Fruit fly (Drosophila melanogaster) whole organism, embryonic: ENCODE results near the gene mRpL13.

Experiments used
- Atf3 ChIP-seq: fragments of 200-800 bp; sonication (Bioruptor generic); optimal IDR thresholded peaks from 3 replicates; lab custom pipeline; 2016; ENCODE audit warnings: missing biosample characterization, missing genetic modification characterization
- BtbVII ChIP-seq: fragments of 200-800 bp; sonication (Bioruptor generic); optimal IDR thresholded peaks from 3 replicates; lab custom pipeline; 2017; ENCODE audit warnings: missing biosample characterization, mild to moderate bottlenecking, missing genetic modification characterization
- CG13287 ChIP-seq: fragments of 200-800 bp; sonication (Bioruptor generic); IDR thresholded peaks from 2 replicates; pipeline ENCODE4 v1.3.6; 2022; ENCODE audit warnings: missing biosample characterization, missing genetic modification characterization; ENCODE audit not compliant: partially characterized antibody
- CG13624 ChIP-seq: fragments of 200-800 bp; sonication (Bioruptor generic); optimal IDR thresholded peaks from 2 replicates; lab custom pipeline; 2016; ENCODE audit warnings: missing biosample characterization, missing genetic modification characterization
- CG14667 ChIP-seq: fragments of 200-800 bp; sonication (Bioruptor generic); IDR thresholded peaks from 2 replicates; pipeline ENCODE4 v1.3.6; 2022; ENCODE audit warnings: missing biosample characterization, missing genetic modification characterization
- CG14710 ChIP-seq: fragments of 200-800 bp; sonication (Bioruptor generic); optimal IDR thresholded peaks from 3 replicates; lab custom pipeline; 2019; ENCODE audit warnings: missing biosample characterization, mild to moderate bottlenecking, missing genetic modification characterization, moderate library complexity
- CG15479 ChIP-seq: fragments of 200-800 bp; sonication (Bioruptor generic); optimal IDR thresholded peaks from 3 replicates; lab custom pipeline; 2019; ENCODE audit warnings: missing biosample characterization, mild to moderate bottlenecking, missing genetic modification characterization, moderate library complexity
- CG16863 ChIP-seq: fragments of 200-800 bp; sonication (Bioruptor generic); optimal IDR thresholded peaks from 3 replicates; lab custom pipeline; 2016; ENCODE audit warnings: missing biosample characterization, missing genetic modification characterization
- CG17361 ChIP-seq: fragments of 200-800 bp; sonication (Bioruptor generic); IDR thresholded peaks from 3 replicates; pipeline ENCODE4 v1.3.6; 2022; ENCODE audit warnings: missing biosample characterization, missing genetic modification characterization
- CG2875 ChIP-seq: fragments of 200-800 bp; sonication (Bioruptor generic); optimal IDR thresholded peaks from 2 replicates; lab custom pipeline; 2017; ENCODE audit warnings: missing biosample characterization, mild to moderate bottlenecking, missing genetic modification characterization, missing genetic modification reagents
- CG30020 ChIP-seq: fragments of 200-800 bp; optimal IDR thresholded peaks from 2 replicates; lab custom pipeline; 2019; ENCODE audit warnings: missing biosample characterization, mild to moderate bottlenecking, missing genetic modification characterization, moderate library complexity
- CG31388 ChIP-seq: fragments of 200-800 bp; sonication (Bioruptor generic); optimal IDR thresholded peaks from 2 replicates; lab custom pipeline; 2016; ENCODE audit warnings: missing biosample characterization, missing genetic modification characterization
- CG31441 ChIP-seq: fragments of 200-800 bp; sonication (Bioruptor generic); IDR thresholded peaks from 2 replicates; pipeline ENCODE4 v1.3.6; 2022; ENCODE audit warnings: missing biosample characterization, missing genetic modification characterization
- CG4360 ChIP-seq: fragments of 200-800 bp; sonication (Bioruptor generic); IDR thresholded peaks from 2 replicates; pipeline ENCODE4 v1.3.6; 2022; ENCODE audit warnings: missing biosample characterization, missing genetic modification characterization
- CG4854 ChIP-seq: fragments of 200-800 bp; sonication (Bioruptor generic); optimal IDR thresholded peaks from 2 replicates; lab custom pipeline; 2016; ENCODE audit warnings: missing biosample characterization, missing genetic modification characterization, inconsistent platforms
- CG6272 ChIP-seq: fragments of 200-800 bp; sonication (Bioruptor generic); IDR thresholded peaks from 2 replicates; pipeline ENCODE4 v1.3.6; 2022; ENCODE audit warnings: missing biosample characterization, missing genetic modification characterization
- CG6854 ChIP-seq: fragments of 200-800 bp; sonication (Bioruptor generic); optimal IDR thresholded peaks from 3 replicates; lab custom pipeline; 2017; ENCODE audit warnings: missing biosample characterization, mild to moderate bottlenecking, missing genetic modification characterization
- CG7745 ChIP-seq: fragments of 200-800 bp; sonication (Bioruptor generic); optimal IDR thresholded peaks from 2 replicates; lab custom pipeline; 2018; ENCODE audit warnings: missing biosample characterization, mild to moderate bottlenecking, missing genetic modification characterization, moderate library complexity
- CG7839 ChIP-seq: fragments of 200-800 bp; sonication (Bioruptor generic); optimal IDR thresholded peaks from 3 replicates; lab custom pipeline; 2018; ENCODE audit warnings: missing biosample characterization, mild to moderate bottlenecking, missing genetic modification characterization, moderate library complexity
- CG8478 ChIP-seq: fragments of >200 bp; optimal IDR thresholded peaks from 2 replicates; lab custom pipeline; 2018
- Dbx ChIP-seq: fragments of 200-800 bp; sonication (Bioruptor generic); IDR thresholded peaks from 3 replicates; pipeline ENCODE4 v1.3.6; 2022; ENCODE audit warnings: missing biosample characterization, missing genetic modification characterization
- Dip2 ChIP-seq: fragments of 200-800 bp; sonication (Bioruptor generic); IDR thresholded peaks from 2 replicates; pipeline ENCODE4 v1.3.6; 2022; ENCODE audit warnings: missing biosample characterization, missing genetic modification characterization
- Dip3 ChIP-seq: fragments of 200-800 bp; sonication (Bioruptor generic); optimal IDR thresholded peaks from 3 replicates; lab custom pipeline; 2016; ENCODE audit warnings: missing biosample characterization, missing genetic modification characterization
- Elba2 ChIP-seq: fragments of 200-800 bp; sonication (Bioruptor generic); optimal IDR thresholded peaks from 3 replicates; lab custom pipeline; 2016; ENCODE audit warnings: missing biosample characterization, missing genetic modification characterization
- HmgD ChIP-seq: fragments of 200-800 bp; sonication (Bioruptor generic); optimal IDR thresholded peaks from 3 replicates; lab custom pipeline; 2016; ENCODE audit warnings: missing biosample characterization, missing genetic modification characterization
- Hr78 ChIP-seq, 2 experiments: fragments of 200-800 bp in 1 of 2; fragments of >200 bp in 1 of 2; sonication (Bioruptor generic) in 1 of 2; optimal IDR thresholded peaks; 2 replicates each; lab custom pipeline; 2017 to 2019; ENCODE audit warnings: missing biosample characterization in 2 of 2, missing genetic modification characterization in 2 of 2, mild to moderate bottlenecking in 1 of 2, moderate library complexity in 1 of 2
- Ptx1 ChIP-seq: fragments of 200-800 bp; sonication (Bioruptor generic); IDR thresholded peaks from 2 replicates; pipeline ENCODE4 v1.3.6; 2022; ENCODE audit warnings: missing biosample characterization, missing genetic modification characterization
- ab ChIP-seq: fragments of 200-800 bp; sonication (Bioruptor generic); optimal IDR thresholded peaks from 2 replicates; lab custom pipeline; 2016; ENCODE audit warnings: missing biosample characterization, missing genetic modification characterization
- bowl ChIP-seq: fragments of 200-800 bp; sonication (Bioruptor generic); IDR thresholded peaks from 2 replicates; pipeline ENCODE4 v1.3.6; 2022; ENCODE audit warnings: missing biosample characterization, missing genetic modification characterization
- bsh ChIP-seq, 2 experiments: fragments of 200-800 bp; sonication (Bioruptor generic); optimal IDR thresholded peaks; 2 replicates each; lab custom pipeline; 2017 to 2018; ENCODE audit warnings: mild to moderate bottlenecking in 2 of 2, missing biosample characterization in 2 of 2, missing genetic modification characterization in 2 of 2, moderate library complexity in 1 of 2
- cas ChIP-seq: fragments of 200-800 bp; sonication (Bioruptor generic); IDR thresholded peaks from 2 replicates; pipeline ENCODE4 v1.3.6; 2022; ENCODE audit warnings: missing biosample characterization, missing genetic modification characterization
- chm ChIP-seq: fragments of 200-800 bp; sonication (Bioruptor generic); IDR thresholded peaks from 2 replicates; pipeline ENCODE4 v1.3.6; 2022; ENCODE audit warnings: missing biosample characterization, missing genetic modification characterization
- crp ChIP-seq, 2 experiments: fragments of 200-800 bp; sonication (Bioruptor generic); optimal IDR thresholded peaks; 2 replicates in 1 of 2; 3 replicates in 1 of 2; lab custom pipeline; 2017; ENCODE audit warnings: missing biosample characterization in 2 of 2, missing genetic modification characterization in 2 of 2, mild to moderate bottlenecking in 1 of 2, moderate library complexity in 1 of 2
- danr ChIP-seq: fragments of 200-800 bp; sonication (Bioruptor generic); IDR thresholded peaks from 2 replicates; pipeline ENCODE4 v1.3.6; 2022; ENCODE audit warnings: missing biosample characterization, missing genetic modification characterization
- exex ChIP-seq: fragments of 200-800 bp; sonication (Bioruptor generic); optimal IDR thresholded peaks from 4 replicates; lab custom pipeline; 2018; ENCODE audit warnings: missing biosample characterization, mild to moderate bottlenecking, missing genetic modification characterization, moderate library complexity
- fd64A ChIP-seq: fragments of 200-800 bp; sonication (Bioruptor generic); optimal IDR thresholded peaks from 3 replicates; lab custom pipeline; 2018; ENCODE audit warnings: missing biosample characterization, mild to moderate bottlenecking, missing genetic modification characterization
- ind ChIP-seq: fragments of 200-800 bp; sonication (Bioruptor generic); optimal IDR thresholded peaks from 3 replicates; lab custom pipeline; 2016; ENCODE audit warnings: missing biosample characterization, missing genetic modification characterization
- inv ChIP-seq: fragments of 200-800 bp; sonication (Bioruptor generic); IDR thresholded peaks from 2 replicates; pipeline ENCODE4 v1.3.6; 2022; ENCODE audit warnings: missing biosample characterization, missing genetic modification characterization; ENCODE audit not compliant: partially characterized antibody
- ken ChIP-seq: fragments of 200-800 bp; sonication (Bioruptor generic); IDR thresholded peaks from 3 replicates; pipeline ENCODE4 v1.3.6; 2022; ENCODE audit warnings: missing biosample characterization, missing genetic modification characterization
- lab ChIP-seq: fragments of 200-800 bp; sonication (Bioruptor generic); optimal IDR thresholded peaks from 3 replicates; lab custom pipeline; 2017; ENCODE audit warnings: missing biosample characterization, missing genetic modification characterization, mild to moderate bottlenecking, moderate library complexity, missing genetic modification reagents
- nau ChIP-seq: fragments of 200-800 bp; sonication (Bioruptor generic); optimal IDR thresholded peaks from 3 replicates; lab custom pipeline; 2017; ENCODE audit warnings: missing biosample characterization, mild to moderate bottlenecking, missing genetic modification characterization, missing genetic modification reagents
- odd ChIP-seq: fragments of 200-800 bp; sonication (Bioruptor generic); optimal IDR thresholded peaks from 2 replicates; lab custom pipeline; 2017; ENCODE audit warnings: missing biosample characterization, mild to moderate bottlenecking, missing genetic modification characterization
- pfk ChIP-seq: fragments of 200-800 bp; sonication (Bioruptor generic); optimal IDR thresholded peaks from 2 replicates; lab custom pipeline; 2018; ENCODE audit warnings: missing biosample characterization, mild to moderate bottlenecking, missing genetic modification characterization, moderate library complexity
- pros ChIP-seq: fragments of 200-800 bp; sonication (Bioruptor generic); optimal IDR thresholded peaks from 3 replicates; lab custom pipeline; 2019; ENCODE audit warnings: missing biosample characterization, mild to moderate bottlenecking, missing genetic modification characterization, moderate library complexity
- repo ChIP-seq: fragments of 200-800 bp; sonication (Bioruptor generic); optimal IDR thresholded peaks from 2 replicates; lab custom pipeline; 2016; ENCODE audit warnings: missing biosample characterization, missing genetic modification characterization
- rib ChIP-seq: fragments of 200-800 bp; sonication (Bioruptor generic); IDR thresholded peaks from 2 replicates; pipeline ENCODE4 v1.3.6; 2022; ENCODE audit warnings: missing biosample characterization, missing genetic modification characterization
- shn ChIP-seq: fragments of 200-800 bp; sonication (Bioruptor generic); optimal IDR thresholded peaks from 3 replicates; lab custom pipeline; 2016; ENCODE audit warnings: missing biosample characterization, missing genetic modification characterization
- twi ChIP-seq: fragments of 200-800 bp; optimal IDR thresholded peaks from 2 replicates; lab custom pipeline; 2019; ENCODE audit warnings: missing biosample characterization, mild to moderate bottlenecking, missing genetic modification characterization, moderate library complexity
- tx ChIP-seq: fragments of 200-800 bp; sonication (Bioruptor generic); optimal IDR thresholded peaks from 2 replicates; lab custom pipeline; 2016; ENCODE audit warnings: missing biosample characterization, missing genetic modification characterization
- wor ChIP-seq: fragments of 200-800 bp; sonication (Bioruptor generic); IDR thresholded peaks from 2 replicates; pipeline ENCODE4 v1.3.6; 2022; ENCODE audit warnings: missing biosample characterization, missing genetic modification characterization
- zfh2 ChIP-seq: fragments of 200-800 bp; sonication (Bioruptor generic); optimal IDR thresholded peaks from 2 replicates; lab custom pipeline; 2016; ENCODE audit warnings: missing biosample characterization, missing genetic modification characterization

The mRpL13 gene

DNA sequence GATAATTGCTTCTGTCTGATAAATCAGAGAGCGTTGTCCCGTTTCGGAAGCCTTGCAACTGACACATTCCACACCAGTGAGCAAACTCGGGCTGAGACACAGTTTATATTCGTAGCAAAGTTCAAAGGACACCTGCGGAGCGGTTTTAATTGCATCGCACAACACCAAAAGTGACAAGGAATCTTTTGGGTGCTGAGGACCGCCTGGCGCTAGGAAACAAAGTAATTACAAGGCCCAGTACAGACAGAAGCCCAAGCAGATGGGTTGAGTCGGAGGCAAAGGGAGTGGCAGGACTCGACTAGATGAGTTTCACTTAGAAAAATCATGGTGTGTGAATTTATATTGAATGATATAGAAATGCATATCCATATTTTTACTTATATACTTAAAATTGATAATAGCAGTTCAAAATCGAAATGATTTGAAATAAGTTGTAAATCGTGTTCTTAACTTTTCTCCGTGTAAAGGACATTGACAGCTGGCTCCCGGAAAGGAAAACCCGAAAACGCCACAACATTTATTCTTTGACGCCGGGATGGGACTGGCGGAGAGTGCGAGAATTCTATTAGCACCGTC lies 50.2 kb downstream of the mRpL13 start (continued):
- no peak for TF ChIP-seq bowl (GFP tag; lab: Robert Waterston, UW)
- TF ChIP-seq exex (tag; lab: Kevin White, UChicago) = no peak
- TF ChIP-seq CG31388 (GFP tag; lab: Kevin White, UChicago) = no peak
- TF ChIP-seq Dip3 = no peak
- no peak for TF ChIP-seq CG14667 (GFP tag; lab: Robert Waterston, UW)
- no peak for TF ChIP-seq tx (GFP tag; lab: Kevin White, UChicago)
- TF ChIP-seq crp (GFP tag; optimal IDR thresholded peaks at IDR 0.05; lab: Kevin White, UChicago) = no peak
- TF ChIP-seq fd64A = no peak
- no peak for TF ChIP-seq CG6272 (GFP tag; lab: Robert Waterston, UW)
- no peak for TF ChIP-seq nau (GFP tag; lab: Kevin White, UChicago)
- TF ChIP-seq Atf3 (GFP tag; lab: Kevin White, UChicago) = no peak
- TF ChIP-seq ken (GFP tag; lab: Robert Waterston, UW) = no peak
- TF ChIP-seq CG2875 = no peak
- no peak for TF ChIP-seq rib (GFP tag; lab: Robert Waterston, UW)
- no peak for TF ChIP-seq CG16863 (GFP tag; lab: Kevin White, UChicago)
- TF ChIP-seq CG13624 (GFP tag; lab: Kevin White, UChicago) = no peak
- peak; percentile 28 for TF ChIP-seq CG14710 (tag; lab: Kevin White, UChicago)
- no peak for TF ChIP-seq inv
- TF ChIP-seq CG4854 = no peak
- no peak for TF ChIP-seq pfk
- no peak for TF ChIP-seq zfh2 (GFP tag; lab: Kevin White, UChicago)
- 0 out of 2 replicates have a peak, but pooled peaks have one; percentile 32 for TF ChIP-seq CG31441 (GFP tag; lab: Robert Waterston, UW)
- TF ChIP-seq CG17361 (GFP tag; lab: Robert Waterston, UW) = 0 out of 3 replicates have a peak, but pooled peaks have one; percentile 10
- 0 out of 2 replicates have a peak, but pooled peaks have one; percentile 30 for TF ChIP-seq CG4360
- no peak for TF ChIP-seq Dbx (GFP tag; lab: Robert Waterston, UW)
- TF ChIP-seq wor = no peak
- TF ChIP-seq chm = 0 out of 2 replicates have a peak, but pooled peaks have one; percentile 18
- no peak for TF ChIP-seq repo
- no peak for TF ChIP-seq Hr78 (GFP tag; optimal IDR thresholded peaks at IDR 0.05; lab: Kevin White, UChicago)
- TF ChIP-seq twi (tag; lab: Kevin White, UChicago) = peak; percentile 32
- TF ChIP-seq CG13287 (GFP tag; lab: Robert Waterston, UW) = no peak
- no peak for TF ChIP-seq ab
- no peak for TF ChIP-seq Elba2 (GFP tag; lab: Kevin White, UChicago)
- TF ChIP-seq CG7839 (tag; lab: Kevin White, UChicago) = peak; percentile 36
- TF ChIP-seq shn (GFP tag; lab: Kevin White, UChicago) = no peak
- TF ChIP-seq pros = no peak
- TF ChIP-seq CG8478 (lab: Kevin White, UChicago) = no peak
- no peak for TF ChIP-seq Dip2 (GFP tag; lab: Robert Waterston, UW)
- no peak for TF ChIP-seq CG6854 (GFP tag; lab: Kevin White, UChicago)
- no peak for TF ChIP-seq BtbVII (GFP tag; lab: Kevin White, UChicago)
- no peak for TF ChIP-seq cas (GFP tag; lab: Robert Waterston, UW)
- peak; percentile 32; the same call in 1 of the 2 replicates for TF ChIP-seq Ptx1 (GFP tag; lab: Robert Waterston, UW)
- TF ChIP-seq CG30020 (tag; lab: Kevin White, UChicago) = no peak
- TF ChIP-seq bsh (GFP tag; optimal IDR thresholded peaks at IDR 0.05; lab: Kevin White, UChicago) = peak in 1 of 2 experiments; percentile 50
- TF ChIP-seq CG7745 (tag; lab: Kevin White, UChicago) = no peak
- TF ChIP-seq lab = no peak
- no peak for TF ChIP-seq ind (GFP tag; lab: Kevin White, UChicago)
- no peak for TF ChIP-seq danr
- TF ChIP-seq CG15479 (GFP tag; lab: Kevin White, UChicago) = no peak
- no peak for TF ChIP-seq odd
- TF ChIP-seq HmgD = no peak
